Worm (Caenorhabditis elegans) whole organism, young adult: ENCODE data around the gene nlp-21.

ENCODE experiments used
- B0019.2 ChIP-seq: fragments of 200-800 bp; sonication (Bioruptor generic); conservative IDR thresholded peaks from 2 replicates; pipeline ENCODE4 v1.3.6; 2022; ENCODE audit warnings: missing genetic modification reagents, missing genetic modification characterization, missing compliant biosample characterization
- F37B4.10 ChIP-seq: fragments of 200-800 bp; sonication (Bioruptor generic); IDR thresholded peaks from 2 replicates; pipeline ENCODE4 v1.3.6; 2022; ENCODE audit warnings: missing genetic modification characterization, missing compliant biosample characterization
- F49E8.2 ChIP-seq: sonication (generic microtip); optimal IDR thresholded peaks from 3 replicates; lab custom pipeline; 2017; ENCODE audit warnings: missing genetic modification characterization, mild to moderate bottlenecking, missing compliant biosample characterization, antibody characterized with exemption, moderate library complexity; ENCODE audit not compliant: insufficient read depth
- ama-1 ChIP-seq, 3 experiments: fragments of 150-350 bp in 1 of 3; sonication (generic microtip) in 2 of 3; optimal IDR thresholded peaks; 2 replicates each; lab custom pipeline; 2014 to 2018; ENCODE audit warnings: missing biosample characterization in 2 of 3, missing genetic modification characterization in 2 of 3, missing genetic modification reagents in 2 of 3
- attf-3 ChIP-seq: fragments of 200-800 bp; sonication (Bioruptor generic); conservative IDR thresholded peaks from 2 replicates; pipeline ENCODE4 v1.3.6; 2022; ENCODE audit warnings: missing genetic modification reagents, missing genetic modification characterization, missing compliant biosample characterization
- cebp-1 ChIP-seq, 2 experiments: fragments of 200-800 bp in 1 of 2; sonication (Bioruptor generic) in 1 of 2; sonication (generic microtip) in 1 of 2; IDR thresholded peaks in 1 of 2; optimal IDR thresholded peaks in 1 of 2; 2 replicates each; pipeline versions ENCODE4 v1.3.6 to Lab custom; 2017 to 2022; ENCODE audit warnings: missing compliant biosample characterization in 2 of 2, missing genetic modification characterization in 2 of 2, mild to moderate bottlenecking in 1 of 2, missing genetic modification reagents in 1 of 2, moderate library complexity in 1 of 2
- cebp-2 ChIP-seq: fragments of 200-800 bp; sonication (Bioruptor generic); IDR thresholded peaks from 2 replicates; pipeline ENCODE4 v1.3.6; 2022; ENCODE audit warnings: missing genetic modification characterization, missing compliant biosample characterization
- ceh-91 ChIP-seq: fragments of 200-800 bp; sonication (Bioruptor generic); IDR thresholded peaks from 2 replicates; pipeline ENCODE4 v1.3.6; 2022; ENCODE audit warnings: missing genetic modification reagents, missing genetic modification characterization, missing compliant biosample characterization
- dpl-1 ChIP-seq: fragments of 150-350 bp; optimal IDR thresholded peaks from 2 replicates; lab custom pipeline; 2014; ENCODE audit warnings: missing biosample characterization, missing genetic modification reagents, missing genetic modification characterization
- ekl-4 ChIP-seq: fragments of 200-800 bp; sonication (Bioruptor generic); IDR thresholded peaks from 2 replicates; pipeline ENCODE4 v1.3.6; 2022; ENCODE audit warnings: missing genetic modification reagents, missing genetic modification characterization, missing compliant biosample characterization
- nhr-90 ChIP-seq: sonication (generic microtip); optimal IDR thresholded peaks from 2 replicates; lab custom pipeline; 2016; ENCODE audit warnings: missing genotype, mild to moderate bottlenecking, missing genetic modification characterization, missing compliant biosample characterization
- snpc-4 ChIP-seq, 5 experiments: fragments of 150-350 bp in 1 of 5; sonication (generic microtip) in 4 of 5; optimal IDR thresholded peaks; 2 replicates each; lab custom pipeline; 2014 to 2018; ENCODE audit warnings: missing genetic modification characterization in 5 of 5, missing biosample characterization in 3 of 5, antibody characterized with exemption in 2 of 5, mild to moderate bottlenecking in 2 of 5, missing compliant biosample characterization in 2 of 5, missing genotype in 2 of 5, moderate library complexity in 2 of 5, missing genetic modification reagents in 1 of 5
- unc-62 ChIP-seq: fragments of 150-350 bp; optimal IDR thresholded peaks from 2 replicates; lab custom pipeline; 2014; ENCODE audit warnings: missing biosample characterization, missing genetic modification reagents, missing genetic modification characterization
- ztf-6 ChIP-seq: fragments of 200-800 bp; sonication (Bioruptor generic); IDR thresholded peaks from 2 replicates; pipeline ENCODE4 v1.3.6; 2022; ENCODE audit warnings: missing genetic modification reagents, missing genetic modification characterization, missing compliant biosample characterization

DNA sequence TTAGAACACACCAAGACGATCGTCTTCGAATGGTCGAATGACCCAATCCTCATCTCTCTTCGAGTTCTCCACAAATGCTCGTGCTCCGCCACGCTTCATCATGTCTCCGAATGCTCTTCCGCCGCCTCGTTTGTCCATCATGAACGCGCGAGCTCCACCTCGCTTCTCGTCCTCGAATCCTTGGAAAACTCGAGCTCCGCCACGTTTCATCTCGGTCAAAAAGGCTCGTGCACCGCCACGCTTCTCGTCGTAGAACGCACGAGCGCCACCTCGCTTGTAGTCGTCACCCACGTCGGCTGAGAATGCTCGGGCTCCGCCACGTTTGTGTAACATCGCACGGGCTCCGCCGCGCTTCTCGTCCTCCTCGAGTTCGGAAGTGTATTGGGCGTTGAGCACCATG is 3.7 kb downstream of the nlp-21 start:
- TF ChIP-seq cebp-1 (GFP tag; IDR thresholded peaks at IDR 0.05; lab: Robert Waterston, UW) (no peak), cebp-1 (tag; optimal IDR thresholded peaks at IDR 0.05; lab: Kevin White, UChicago) (no peak), unc-62 (GFP tag; lab: Kevin White, UChicago) (no peak), dpl-1 (GFP tag; lab: Kevin White, UChicago) (no peak), cebp-2 (no peak), F49E8.2 (tag; lab: Kevin White, UChicago) (no peak), ama-1 (optimal IDR thresholded peaks at IDR 0.05; lab: Kevin White, UChicago) (no peak), ama-1 (GFP tag; optimal IDR thresholded peaks at IDR 0.05; lab: Kevin White, UChicago) (no peak), B0019.2 (no peak), ztf-6 (GFP tag; lab: Robert Waterston, UW) (no peak), ekl-4 (no peak), snpc-4 (GFP tag; optimal IDR thresholded peaks at IDR 0.05; lab: Kevin White, UChicago) (no peak), snpc-4 (tag; optimal IDR thresholded peaks at IDR 0.05; lab: Kevin White, UChicago) (no peak), nhr-90 (tag; lab: Kevin White, UChicago) (no peak), ceh-91 (GFP tag; lab: Robert Waterston, UW) (no peak), F37B4.10 (no peak), attf-3 (no peak)
